Worm (Caenorhabditis elegans): Measurements from ENCODE around the gene ttr-54.

- peak; percentile 81 for TF ChIP-seq W03F9.2 (tag; optimal IDR thresholded peaks at IDR 0.05)
- TF ChIP-seq him-1 (tag; optimal IDR thresholded peaks at IDR 0.05) = no peak
- no peak for TF ChIP-seq dao-5 (tag; optimal IDR thresholded peaks at IDR 0.05)
Measured at ce11 chrIV:10128906-10129386, 26.6 kb upstream of the ttr-54 start, which contains the start of the genes gtbp-1 and K08F4.3.

All from whole organism, L4/young adult.